Fruit fly (Drosophila melanogaster): Measurements from ENCODE around the gene CG2991.

The CG2991 gene

dm6 chr2L:2872968-2873728, 16.2 kb downstream of the CG2991 start:
- 0 out of 2 replicates have a peak, but pooled peaks have one; percentile 22 for TF ChIP-seq Gug (GFP tag; IDR thresholded peaks at IDR 0.05)
- TF ChIP-seq CG11762 (GFP tag; optimal IDR thresholded peaks at IDR 0.05; ENCODE audit: insufficient read depth), result peak; percentile 37
- no peak for TF ChIP-seq Lpt (GFP tag; optimal IDR thresholded peaks at IDR 0.05)
- TF ChIP-seq CG4318 (GFP tag; optimal IDR thresholded peaks at IDR 0.05), result no peak
- TF ChIP-seq CG6276 (GFP tag; optimal IDR thresholded peaks at IDR 0.05), result peak; percentile 12
- peak; percentile 61 for TF ChIP-seq lz (GFP tag; optimal IDR thresholded peaks at IDR 0.05)
- peak; percentile 41 for TF ChIP-seq CG10631 (GFP tag; optimal IDR thresholded peaks at IDR 0.05)
- peak; percentile 69 for TF ChIP-seq Hr4 (GFP tag; optimal IDR thresholded peaks at IDR 0.05)
- no peak for TF ChIP-seq CG8319 (GFP tag; optimal IDR thresholded peaks at IDR 0.05)
- TF ChIP-seq Hr39 (GFP tag; optimal IDR thresholded peaks at IDR 0.05), result peak; percentile 50
- no peak for TF ChIP-seq pdm3 (GFP tag; optimal IDR thresholded peaks at IDR 0.05)
- TF ChIP-seq CG34406 (GFP tag; optimal IDR thresholded peaks at IDR 0.05), result peak; percentile 55
- peak; percentile 38 for TF ChIP-seq fd59A (GFP tag; optimal IDR thresholded peaks at IDR 0.05)
- peak in 1 of 2 experiments; percentile 34 for TF ChIP-seq ss (GFP tag; optimal IDR thresholded peaks at IDR 0.05)
- TF ChIP-seq achi (GFP tag; optimal IDR thresholded peaks at IDR 0.05), result peak; percentile 42
- peak; percentile 55 for TF ChIP-seq Eip75B (GFP tag; optimal IDR thresholded peaks at IDR 0.05)
- TF ChIP-seq eg (GFP tag; IDR thresholded peaks at IDR 0.05), result peak; percentile 32; the same call in 1 of the 3 replicates
- TF ChIP-seq CG16779 (tag; optimal IDR thresholded peaks at IDR 0.05), result no peak
- peak; percentile 62 for TF ChIP-seq CG31627 (GFP tag; optimal IDR thresholded peaks at IDR 0.05)
- peak; percentile 49 for TF ChIP-seq CG6808 (GFP tag; optimal IDR thresholded peaks at IDR 0.05)
- peak; percentile 1 for TF ChIP-seq CG8632 (GFP tag; optimal IDR thresholded peaks at IDR 0.05)
- peak; percentile 84 for TF ChIP-seq svp (GFP tag)
- peak; percentile 16 for TF ChIP-seq Blimp-1 (GFP tag; optimal IDR thresholded peaks at IDR 0.05)
- peak; percentile 28 for TF ChIP-seq CG3032 (tag; optimal IDR thresholded peaks at IDR 0.05)
- peak; percentile 67 for TF ChIP-seq esn (GFP tag; optimal IDR thresholded peaks at IDR 0.05)
- TF ChIP-seq fkh (GFP tag; optimal IDR thresholded peaks at IDR 0.05), result no peak
- TF ChIP-seq Sox14 (GFP tag; optimal IDR thresholded peaks at IDR 0.05), result peak; percentile 80
- TF ChIP-seq Ets21C (GFP tag; optimal IDR thresholded peaks at IDR 0.05), result peak; percentile 37
- no peak for TF ChIP-seq Hr38 (GFP tag; optimal IDR thresholded peaks at IDR 0.05)
- peak; percentile 8 for TF ChIP-seq cyc (GFP tag; optimal IDR thresholded peaks at IDR 0.05)
- TF ChIP-seq spab (GFP tag; optimal IDR thresholded peaks at IDR 0.05), result peak; percentile 37
- TF ChIP-seq Sox102F (GFP tag; optimal IDR thresholded peaks at IDR 0.05), result peak; percentile 39
- peak; percentile 41 for TF ChIP-seq acj6 (GFP tag; optimal IDR thresholded peaks at IDR 0.05)
- TF ChIP-seq dsx (GFP tag; optimal IDR thresholded peaks at IDR 0.05; ENCODE audit: poor library complexity, severe bottlenecking), result no peak
- no peak for TF ChIP-seq fd85E (GFP tag; optimal IDR thresholded peaks at IDR 0.05)
- peak; percentile 63 for TF ChIP-seq OdsH (GFP tag; optimal IDR thresholded peaks at IDR 0.05)
- TF ChIP-seq CG11294 (GFP tag; IDR thresholded peaks at IDR 0.05), result peak; percentile 47
- peak; percentile 58 for TF ChIP-seq net (GFP tag; optimal IDR thresholded peaks at IDR 0.05)
- peak; percentile 16 for TF ChIP-seq Ets96B (tag; optimal IDR thresholded peaks at IDR 0.05)
- TF ChIP-seq CG15336 (GFP tag; IDR thresholded peaks at IDR 0.05), result peak; percentile 55
- peak; percentile 44 for TF ChIP-seq CG6792 (GFP tag; optimal IDR thresholded peaks at IDR 0.05)
- peak; percentile 70; the same call in 2 of the 3 replicates for TF ChIP-seq CG8119 (GFP tag; IDR thresholded peaks at IDR 0.05)
- peak; percentile 59 for TF ChIP-seq vri (GFP tag; optimal IDR thresholded peaks at IDR 0.05)
- TF ChIP-seq CG6854 (GFP tag; optimal IDR thresholded peaks at IDR 0.05), result no peak
- peak; percentile 44 for TF ChIP-seq CG32006 (GFP tag; optimal IDR thresholded peaks at IDR 0.05)
- TF ChIP-seq CG1621 (tag; optimal IDR thresholded peaks at IDR 0.05), result no peak
- TF ChIP-seq Met (GFP tag; optimal IDR thresholded peaks at IDR 0.05), result peak; percentile 53
- TF ChIP-seq CG11902 (GFP tag; optimal IDR thresholded peaks at IDR 0.05), result no peak
- no peak for TF ChIP-seq CG9139 (GFP tag; optimal IDR thresholded peaks at IDR 0.05)
- peak in 1 of 2 experiments; percentile 31 for TF ChIP-seq salr (GFP tag; optimal IDR thresholded peaks at IDR 0.05)
